Fruit fly (Drosophila melanogaster): ENCODE data around the gene TSG101.

The TSG101 gene

DNA sequence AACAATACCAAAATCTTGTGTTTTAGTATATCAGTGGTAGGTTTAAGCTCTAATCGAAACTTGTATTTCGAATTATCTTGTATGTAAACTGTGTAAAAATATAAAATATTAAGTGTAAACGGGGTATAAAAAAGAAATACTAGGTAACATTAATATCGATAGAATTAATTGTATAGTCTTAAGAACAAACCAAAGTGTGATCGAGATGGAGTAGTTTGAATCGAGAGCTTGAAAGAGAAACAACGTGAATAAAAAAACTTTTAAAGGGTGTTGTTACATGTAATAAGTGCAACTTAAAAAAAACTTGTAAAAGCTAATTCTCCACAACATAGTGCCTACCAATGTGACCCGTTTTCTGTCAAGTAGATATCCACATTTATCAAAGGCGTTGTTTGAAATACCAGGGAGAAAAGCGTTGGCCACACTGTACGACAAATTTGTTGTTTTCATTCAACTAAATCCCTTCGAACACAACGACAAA lies at the start of gene TSG101:
Gene TSG101, plus strand, starts transcription at position 208 of the 481 bp plus-strand sequence.
- peak; percentile 4 for TF ChIP-seq CG17801 (GFP tag; optimal IDR thresholded peaks at IDR 0.05; ENCODE audit: partially characterized antibody)

- peak; percentile 15 for TF ChIP-seq CG17801 (GFP tag; optimal IDR thresholded peaks at IDR 0.05; ENCODE audit: partially characterized antibody)
Observed at dm6 chr3L:16796603-16797002, 45.5 kb upstream of the TSG101 start.

- peak; percentile 54 for TF ChIP-seq CG17801 (GFP tag; optimal IDR thresholded peaks at IDR 0.05; ENCODE audit: partially characterized antibody)
Observed at dm6 chr3L:16800026-16800425, 42.1 kb upstream of the TSG101 start.

dm6 chr3L:16801499-16802452 lies 40.3 kb upstream of the TSG101 start:
- TF ChIP-seq CG17801 (GFP tag; optimal IDR thresholded peaks at IDR 0.05; ENCODE audit: partially characterized antibody), result no peak

dm6 chr3L:16803273-16803672 lies 38.8 kb upstream of the TSG101 start:
- no peak for TF ChIP-seq CG17801 (GFP tag; optimal IDR thresholded peaks at IDR 0.05; ENCODE audit: partially characterized antibody)

dm6 chr3L:16803708-16804350 lies 38.3 kb upstream of the TSG101 start:
- TF ChIP-seq CG17801 (GFP tag; optimal IDR thresholded peaks at IDR 0.05; ENCODE audit: partially characterized antibody), result peak; percentile 63

DNA sequence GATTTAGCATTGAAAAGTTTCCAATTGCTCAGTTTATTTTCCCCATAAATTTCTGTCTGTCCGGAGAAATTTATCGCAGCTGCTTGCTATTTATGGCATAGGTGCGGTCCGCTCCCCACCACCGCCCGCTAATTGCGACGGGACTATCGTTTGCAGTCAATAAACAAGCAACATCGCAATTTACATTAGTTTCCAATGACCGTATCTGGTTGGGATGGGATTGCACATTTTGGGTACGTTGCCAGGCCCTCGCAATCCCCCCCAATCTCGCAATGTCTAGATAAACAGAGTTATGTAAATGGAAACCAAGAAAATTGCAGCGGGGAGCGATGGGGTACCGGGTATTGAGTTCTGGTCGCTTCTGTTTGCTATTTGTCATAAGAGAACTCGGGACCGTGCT lies 37.5 kb upstream of the TSG101 start, which contains the start of gene nudC:
Gene nudC, plus strand, starts transcription at position 368 of the 400 bp plus-strand sequence.
- TF ChIP-seq CG17801 (GFP tag; optimal IDR thresholded peaks at IDR 0.05; ENCODE audit: partially characterized antibody), result no peak

- TF ChIP-seq CG17801 (GFP tag; optimal IDR thresholded peaks at IDR 0.05; ENCODE audit: partially characterized antibody), result no peak
Observed at dm6 chr3L:16805806-16806719, 36.0 kb upstream of the TSG101 start.

dm6 chr3L:16806823-16807325 lies 35.2 kb upstream of the TSG101 start:
- no peak for TF ChIP-seq CG17801 (GFP tag; optimal IDR thresholded peaks at IDR 0.05; ENCODE audit: partially characterized antibody)

dm6 chr3L:16807558-16807957 lies 34.5 kb upstream of the TSG101 start, which contains the start of gene CG9674:
CG9674 (minus strand) TSS chr3L:16807731.
- peak; percentile 16 for TF ChIP-seq CG17801 (GFP tag; optimal IDR thresholded peaks at IDR 0.05; ENCODE audit: partially characterized antibody)

DNA sequence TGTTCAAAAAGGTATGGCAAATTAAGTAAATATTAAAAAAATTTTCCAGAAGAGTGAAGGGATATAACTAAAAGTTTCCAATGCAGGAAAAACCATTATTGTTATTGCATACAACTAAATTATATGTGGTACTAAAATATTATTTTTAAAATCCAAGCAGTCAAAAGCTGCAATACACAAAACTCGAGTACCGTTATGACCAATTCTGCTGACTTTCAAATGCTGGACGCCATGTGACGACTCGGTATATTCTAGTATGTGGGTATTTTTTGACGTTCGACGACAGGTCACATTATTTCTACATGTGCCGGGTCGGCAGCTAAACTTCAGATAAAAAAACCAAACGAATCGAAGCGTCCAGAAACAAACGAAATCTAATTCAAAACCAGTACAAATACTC lies 34.0 kb upstream of the TSG101 start:
- no peak for TF ChIP-seq CG17801 (GFP tag; optimal IDR thresholded peaks at IDR 0.05; ENCODE audit: partially characterized antibody)

DNA sequence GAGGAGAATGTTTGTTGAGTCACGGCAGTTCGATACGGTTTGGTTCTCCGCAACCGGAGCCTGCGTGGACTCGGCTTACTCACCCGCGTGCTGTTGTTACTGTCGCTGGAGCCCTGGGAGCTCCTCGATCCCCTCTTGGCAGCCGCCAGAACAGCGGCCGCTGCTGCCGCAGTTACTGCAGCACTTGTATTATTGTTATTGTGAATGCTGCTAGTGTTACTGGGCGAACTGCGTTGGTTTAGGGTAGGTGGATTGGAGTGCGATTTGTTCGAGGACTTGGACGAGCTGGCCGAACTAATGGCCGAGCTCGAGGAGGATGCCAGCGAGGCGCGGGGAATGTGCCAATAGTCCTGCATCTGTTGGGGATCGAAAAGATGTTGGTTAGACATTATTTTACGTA lies 31.6 kb upstream of the TSG101 start:
- no peak for TF ChIP-seq CG17801 (GFP tag; optimal IDR thresholded peaks at IDR 0.05; ENCODE audit: partially characterized antibody)

- TF ChIP-seq CG17801 (GFP tag; optimal IDR thresholded peaks at IDR 0.05; ENCODE audit: partially characterized antibody), result no peak
Observed at dm6 chr3L:16811908-16812307, 30.2 kb upstream of the TSG101 start.

- no peak for TF ChIP-seq CG17801 (GFP tag; optimal IDR thresholded peaks at IDR 0.05; ENCODE audit: partially characterized antibody)
Observed at dm6 chr3L:16813984-16814383, 28.1 kb upstream of the TSG101 start.
